Fruit fly (Drosophila melanogaster) whole organism, embryonic: ENCODE results near the gene Gpdh3.

ENCODE experiments used
- Ada2b ChIP-seq: fragments of 200-800 bp; sonication (Bioruptor generic); IDR thresholded peaks from 2 replicates; pipeline ENCODE4 v1.3.6; 2022; ENCODE audit warnings: missing biosample characterization, missing genetic modification characterization
- Adf1 ChIP-seq: fragments of 200-800 bp; sonication (Bioruptor generic); IDR thresholded peaks from 2 replicates; pipeline ENCODE4 v1.3.6; 2022; ENCODE audit warnings: missing biosample characterization, missing genetic modification characterization
- Bdp1 ChIP-seq: fragments of 200-800 bp; sonication (Bioruptor generic); optimal IDR thresholded peaks from 3 replicates; lab custom pipeline; 2016; ENCODE audit warnings: missing biosample characterization, missing genetic modification characterization
- Bteb2 ChIP-seq: fragments of 200-800 bp; sonication (Bioruptor generic); optimal IDR thresholded peaks from 2 replicates; lab custom pipeline; 2016; ENCODE audit warnings: missing biosample characterization, missing genetic modification characterization
- CG10321 ChIP-seq: fragments of 200-800 bp; sonication (Bioruptor generic); IDR thresholded peaks from 2 replicates; pipeline ENCODE4 v1.3.6; 2022; ENCODE audit warnings: missing biosample characterization, missing genetic modification characterization
- CG11560 ChIP-seq: fragments of 200-800 bp; sonication (Bioruptor generic); IDR thresholded peaks from 3 replicates; pipeline ENCODE4 v1.3.6; 2022; ENCODE audit warnings: missing biosample characterization, missing genetic modification characterization
- CG12236 ChIP-seq: fragments of 200-800 bp; sonication (Bioruptor generic); optimal IDR thresholded peaks from 2 replicates; lab custom pipeline; 2016; ENCODE audit warnings: missing biosample characterization, missing genetic modification characterization
- CG14014 ChIP-seq: fragments of 200-800 bp; sonication (Bioruptor generic); IDR thresholded peaks from 2 replicates; pipeline ENCODE4 v1.3.6; 2022; ENCODE audit warnings: missing biosample characterization, missing genetic modification characterization
- CG14441 ChIP-seq: fragments of 200-800 bp; sonication (Bioruptor generic); IDR thresholded peaks from 2 replicates; pipeline ENCODE4 v1.3.6; 2022; ENCODE audit warnings: missing biosample characterization, missing genetic modification characterization
- CG14667 ChIP-seq: fragments of 200-800 bp; sonication (Bioruptor generic); IDR thresholded peaks from 2 replicates; pipeline ENCODE4 v1.3.6; 2022; ENCODE audit warnings: missing biosample characterization, missing genetic modification characterization
- CG15696 ChIP-seq: fragments of 200-800 bp; sonication (Bioruptor generic); optimal IDR thresholded peaks from 2 replicates; lab custom pipeline; 2019; ENCODE audit warnings: missing biosample characterization, mild to moderate bottlenecking, missing genetic modification characterization, moderate library complexity
- CG17912 ChIP-seq: fragments of 200-800 bp; sonication (Bioruptor generic); optimal IDR thresholded peaks from 2 replicates; lab custom pipeline; 2018; ENCODE audit warnings: missing biosample characterization, mild to moderate bottlenecking, missing genetic modification characterization
- CG18262 ChIP-seq: fragments of 200-800 bp; optimal IDR thresholded peaks from 3 replicates; lab custom pipeline; 2019; ENCODE audit warnings: missing biosample characterization, mild to moderate bottlenecking, missing genetic modification characterization, moderate library complexity
- CG32772 ChIP-seq: fragments of 200-800 bp; sonication (Bioruptor generic); IDR thresholded peaks from 2 replicates; pipeline ENCODE4 v1.3.6; 2022; ENCODE audit warnings: missing biosample characterization, missing genetic modification characterization
- CG4617 ChIP-seq: fragments of 200-800 bp; sonication (Bioruptor generic); optimal IDR thresholded peaks from 3 replicates; lab custom pipeline; 2016; ENCODE audit warnings: missing biosample characterization, missing genetic modification characterization, borderline replicate concordance
- CG6254 ChIP-seq: fragments of 200-800 bp; sonication (Bioruptor generic); optimal IDR thresholded peaks from 3 replicates; lab custom pipeline; 2017; ENCODE audit warnings: mild to moderate bottlenecking, missing biosample characterization, missing genetic modification reagents, missing genetic modification characterization
- CG7271 ChIP-seq: fragments of 200-800 bp; sonication (Bioruptor generic); optimal IDR thresholded peaks from 2 replicates; lab custom pipeline; 2018; ENCODE audit warnings: missing biosample characterization, mild to moderate bottlenecking, missing genetic modification characterization, moderate library complexity
- CG7372 ChIP-seq: fragments of 200-800 bp; sonication (Bioruptor generic); IDR thresholded peaks from 2 replicates; pipeline ENCODE4 v1.3.6; 2022; ENCODE audit warnings: missing biosample characterization, missing genetic modification characterization
- CG7963 ChIP-seq: fragments of 200-800 bp; sonication (Bioruptor generic); IDR thresholded peaks from 3 replicates; pipeline ENCODE4 v1.3.6; 2022; ENCODE audit warnings: missing biosample characterization, missing genetic modification characterization; ENCODE audit not compliant: partially characterized antibody
- CG8359 ChIP-seq: fragments of 200-800 bp; sonication (Bioruptor generic); optimal IDR thresholded peaks from 2 replicates; lab custom pipeline; 2017; ENCODE audit warnings: missing biosample characterization, mild to moderate bottlenecking, missing genetic modification characterization, borderline replicate concordance
- CG9215 ChIP-seq: fragments of 200-800 bp; sonication (Bioruptor generic); IDR thresholded peaks from 2 replicates; pipeline ENCODE4 v1.3.6; 2022; ENCODE audit warnings: missing biosample characterization, missing genetic modification characterization
- CG9797 ChIP-seq: fragments of 200-800 bp; sonication (Bioruptor generic); optimal IDR thresholded peaks from 3 replicates; lab custom pipeline; 2018; ENCODE audit warnings: missing biosample characterization, mild to moderate bottlenecking, missing genetic modification characterization
- CHES-1-like ChIP-seq: fragments of 200-800 bp; sonication (Bioruptor generic); optimal IDR thresholded peaks from 2 replicates; lab custom pipeline; 2016; ENCODE audit warnings: missing biosample characterization, missing genetic modification characterization
- Chrac-16 ChIP-seq: fragments of 200-800 bp; sonication (Bioruptor generic); optimal IDR thresholded peaks from 3 replicates; lab custom pipeline; 2016; ENCODE audit warnings: missing biosample characterization, missing genetic modification characterization
- Dbx ChIP-seq: fragments of 200-800 bp; sonication (Bioruptor generic); IDR thresholded peaks from 3 replicates; pipeline ENCODE4 v1.3.6; 2022; ENCODE audit warnings: missing biosample characterization, missing genetic modification characterization
- Dip2 ChIP-seq: fragments of 200-800 bp; sonication (Bioruptor generic); IDR thresholded peaks from 2 replicates; pipeline ENCODE4 v1.3.6; 2022; ENCODE audit warnings: missing biosample characterization, missing genetic modification characterization
- Doc2 ChIP-seq: fragments of 200-800 bp; sonication (Bioruptor generic); IDR thresholded peaks from 2 replicates; pipeline ENCODE4 v1.3.6; 2022; ENCODE audit warnings: missing biosample characterization, missing genetic modification characterization
- Gsc ChIP-seq: fragments of 200-800 bp; sonication (Bioruptor generic); IDR thresholded peaks from 2 replicates; pipeline ENCODE4 v1.3.6; 2022; ENCODE audit warnings: missing biosample characterization, missing genetic modification characterization
- Gug ChIP-seq: fragments of 200-800 bp; sonication (Bioruptor generic); IDR thresholded peaks from 4 replicates; pipeline ENCODE4 v1.3.6; 2022; ENCODE audit warnings: missing biosample characterization, missing genetic modification characterization
- Hr39 ChIP-seq: fragments of >200 bp; optimal IDR thresholded peaks from 2 replicates; lab custom pipeline; 2017
- Lpt ChIP-seq: fragments of >200 bp; optimal IDR thresholded peaks from 2 replicates; lab custom pipeline; 2018; ENCODE audit warnings: missing biosample characterization, missing genetic modification characterization
- Oli ChIP-seq: fragments of 200-800 bp; sonication (Bioruptor generic); optimal IDR thresholded peaks from 2 replicates; lab custom pipeline; 2018; ENCODE audit warnings: missing biosample characterization, mild to moderate bottlenecking, missing genetic modification characterization, moderate library complexity
- ab ChIP-seq: fragments of 200-800 bp; sonication (Bioruptor generic); optimal IDR thresholded peaks from 2 replicates; lab custom pipeline; 2016; ENCODE audit warnings: missing biosample characterization, missing genetic modification characterization
- ci ChIP-seq: fragments of 200-800 bp; sonication (Bioruptor generic); IDR thresholded peaks from 3 replicates; pipeline ENCODE4 v1.3.6; 2022; ENCODE audit warnings: missing biosample characterization, missing genetic modification characterization
- cwo ChIP-seq: fragments of 200-800 bp; sonication (Bioruptor generic); optimal IDR thresholded peaks from 3 replicates; lab custom pipeline; 2017; ENCODE audit warnings: missing biosample characterization, missing genetic modification characterization, mild to moderate bottlenecking, moderate library complexity, missing genetic modification reagents
- disco-r ChIP-seq: fragments of 200-800 bp; sonication (Bioruptor generic); optimal IDR thresholded peaks from 2 replicates; lab custom pipeline; 2016; ENCODE audit warnings: missing biosample characterization, missing genetic modification characterization
- fd3F ChIP-seq: fragments of 200-800 bp; sonication (Bioruptor generic); optimal IDR thresholded peaks from 2 replicates; lab custom pipeline; 2018; ENCODE audit warnings: missing biosample characterization, mild to moderate bottlenecking, missing genetic modification characterization, moderate library complexity
- grn ChIP-seq: fragments of 200-800 bp; sonication (Bioruptor generic); optimal IDR thresholded peaks from 3 replicates; lab custom pipeline; 2017; ENCODE audit warnings: missing biosample characterization, missing genetic modification characterization
- inv ChIP-seq: fragments of 200-800 bp; sonication (Bioruptor generic); IDR thresholded peaks from 2 replicates; pipeline ENCODE4 v1.3.6; 2022; ENCODE audit warnings: missing biosample characterization, missing genetic modification characterization; ENCODE audit not compliant: partially characterized antibody
- lola ChIP-seq, 3 experiments: fragments of >200 bp in 2 of 3; fragments of 200-800 bp in 1 of 3; sonication (Bioruptor generic) in 1 of 3; optimal IDR thresholded peaks; 2 replicates each; lab custom pipeline; 2017 to 2019; ENCODE audit warnings: missing biosample characterization in 3 of 3, missing genetic modification characterization in 3 of 3, mild to moderate bottlenecking in 1 of 3, moderate library complexity in 1 of 3
- oc ChIP-seq: fragments of 200-800 bp; sonication (Bioruptor generic); optimal IDR thresholded peaks from 2 replicates; lab custom pipeline; 2018; ENCODE audit warnings: missing biosample characterization, mild to moderate bottlenecking, missing genetic modification characterization, moderate library complexity
- org-1 ChIP-seq: fragments of 200-800 bp; sonication (Bioruptor generic); optimal IDR thresholded peaks from 2 replicates; lab custom pipeline; 2017; ENCODE audit warnings: missing biosample characterization, missing genetic modification characterization
- ranshi ChIP-seq: fragments of 200-800 bp; sonication (Bioruptor generic); IDR thresholded peaks from 2 replicates; pipeline ENCODE4 v1.3.6; 2022; ENCODE audit warnings: missing biosample characterization, missing genetic modification characterization
- sc ChIP-seq, 3 experiments: fragments of >200 bp in 2 of 3; fragments of 200-800 bp in 1 of 3; sonication (Bioruptor generic) in 1 of 3; optimal IDR thresholded peaks; 2 replicates in 2 of 3; 3 replicates in 1 of 3; lab custom pipeline; 2017; ENCODE audit warnings: mild to moderate bottlenecking in 1 of 3, missing biosample characterization in 1 of 3, missing genetic modification characterization in 1 of 3, missing genetic modification reagents in 1 of 3
- shn ChIP-seq: fragments of 200-800 bp; sonication (Bioruptor generic); optimal IDR thresholded peaks from 3 replicates; lab custom pipeline; 2016; ENCODE audit warnings: missing biosample characterization, missing genetic modification characterization
- sim ChIP-seq: fragments of 200-800 bp; sonication (Bioruptor generic); IDR thresholded peaks from 2 replicates; pipeline ENCODE4 v1.3.6; 2022; ENCODE audit warnings: missing biosample characterization, missing genetic modification characterization
- sr ChIP-seq: fragments of 200-800 bp; sonication (Bioruptor generic); IDR thresholded peaks from 3 replicates; pipeline ENCODE4 v1.3.6; 2022; ENCODE audit warnings: missing biosample characterization, missing genetic modification characterization
- stc ChIP-seq: fragments of 200-800 bp; sonication (Bioruptor generic); IDR thresholded peaks from 2 replicates; pipeline ENCODE4 v1.3.6; 2022; ENCODE audit warnings: missing biosample characterization, missing genetic modification characterization
- stwl ChIP-seq: fragments of 200-800 bp; sonication (Bioruptor generic); optimal IDR thresholded peaks from 3 replicates; lab custom pipeline; 2018; ENCODE audit warnings: missing biosample characterization, mild to moderate bottlenecking, missing genetic modification characterization, moderate library complexity
- wek ChIP-seq: fragments of 200-800 bp; sonication (Bioruptor generic); optimal IDR thresholded peaks from 3 replicates; lab custom pipeline; 2018; ENCODE audit warnings: missing biosample characterization, mild to moderate bottlenecking, missing genetic modification characterization, moderate library complexity
- zfh1 ChIP-seq: fragments of 200-800 bp; sonication (Bioruptor generic); IDR thresholded peaks from 3 replicates; pipeline ENCODE4 v1.3.6; 2022; ENCODE audit warnings: missing biosample characterization, missing genetic modification characterization

The Gpdh3 gene

DNA sequence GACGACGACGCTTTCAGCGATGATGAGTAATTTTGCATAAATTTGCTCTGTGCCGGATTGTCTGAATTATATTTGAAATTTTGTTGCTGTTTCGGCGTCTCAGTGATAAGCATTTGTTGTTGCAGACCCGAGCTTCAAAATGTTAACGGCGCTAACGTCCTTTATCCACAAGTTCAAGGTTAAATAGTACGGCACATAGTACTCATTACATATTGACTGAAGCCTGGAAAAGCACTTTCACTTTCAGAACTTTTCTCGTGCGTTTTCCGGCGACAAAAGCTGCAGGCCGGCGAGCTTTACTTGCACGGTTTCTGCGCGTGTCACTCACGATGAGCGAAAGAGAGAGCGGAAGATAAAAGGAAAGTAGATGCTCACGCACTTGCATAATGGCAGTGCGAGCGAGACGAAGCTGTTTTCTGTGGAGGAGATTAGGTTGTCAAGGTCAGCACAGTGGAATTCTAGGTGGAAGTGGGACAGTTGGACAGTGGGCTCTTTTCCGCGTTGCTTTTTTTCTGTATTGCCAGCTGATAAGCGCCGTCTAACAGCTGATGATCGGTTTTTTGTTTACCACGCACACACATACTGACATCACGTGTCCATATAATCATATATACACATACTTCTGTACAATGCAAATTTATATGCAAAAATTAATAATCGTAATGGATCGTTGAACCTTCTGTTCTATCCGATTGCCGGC lies 13.6 kb upstream of the Gpdh3 start (continued):
- TF ChIP-seq fd3F (GFP tag; lab: Kevin White, UChicago) (no peak), CG18262 (tag; lab: Kevin White, UChicago) (no peak), CG6254 (no peak), lola (GFP tag; optimal IDR thresholded peaks at IDR 0.05; lab: Kevin White, UChicago) (peak in 1 of 3 experiments; percentile 27), CG9215 (no peak), stc (GFP tag; lab: Robert Waterston, UW) (no peak), CG17912 (GFP tag; lab: Kevin White, UChicago) (peak; percentile 6), shn (GFP tag; lab: Kevin White, UChicago) (no peak), Ada2b (GFP tag; lab: Robert Waterston, UW) (no peak), CG7372 (GFP tag; lab: Robert Waterston, UW) (no peak), CG4617 (GFP tag; lab: Kevin White, UChicago) (no peak), CG15696 (tag; lab: Kevin White, UChicago) (no peak), sc (optimal IDR thresholded peaks at IDR 0.05; lab: Kevin White, UChicago) (no peak), sc (GFP tag; optimal IDR thresholded peaks at IDR 0.05; lab: Kevin White, UChicago) (no peak), CG7963 (GFP tag; lab: Robert Waterston, UW) (no peak), ab (no peak), Hr39 (no peak), Gug (GFP tag; lab: Robert Waterston, UW) (no peak; the same call in 3 of the 4 replicates), sim (GFP tag; lab: Robert Waterston, UW) (no peak), Lpt (GFP tag; lab: Kevin White, UChicago) (no peak), stwl (tag; lab: Kevin White, UChicago) (no peak), CG7271 (no peak), Bteb2 (no peak), oc (tag; lab: Kevin White, UChicago) (peak; percentile 72), cwo (GFP tag; lab: Kevin White, UChicago) (peak; percentile 74), org-1 (GFP tag; lab: Kevin White, UChicago) (no peak), CG14014 (GFP tag; lab: Robert Waterston, UW) (no peak), Dip2 (GFP tag; lab: Robert Waterston, UW) (no peak), Bdp1 (GFP tag; lab: Kevin White, UChicago) (no peak), disco-r (no peak), Dbx (GFP tag; lab: Robert Waterston, UW) (no peak), wek (GFP tag; lab: Kevin White, UChicago) (no peak), zfh1 (no peak), CG10321 (GFP tag; lab: Robert Waterston, UW) (peak; percentile 93), Oli (tag; lab: Kevin White, UChicago) (no peak), CG14441 (no peak), CG9797 (GFP tag; lab: Kevin White, UChicago) (no peak), CG8359 (no peak), ranshi (no peak), sr (GFP tag; lab: Robert Waterston, UW) (no peak), inv (GFP tag; lab: Robert Waterston, UW) (no peak), CG32772 (GFP tag; lab: Robert Waterston, UW) (no peak), ci (GFP tag; lab: Robert Waterston, UW) (no peak), CHES-1-like (GFP tag; lab: Kevin White, UChicago) (no peak), grn (GFP tag; lab: Kevin White, UChicago) (peak; percentile 42), CG14667 (no peak), Adf1 (GFP tag; lab: Robert Waterston, UW) (no peak), Doc2 (0 out of 2 replicates have a peak, but pooled peaks have one; percentile 3), CG12236 (GFP tag; lab: Kevin White, UChicago) (no peak), Gsc (GFP tag; lab: Robert Waterston, UW) (no peak), CG11560 (no peak), Chrac-16 (GFP tag; lab: Kevin White, UChicago) (no peak)
